Worm (Caenorhabditis elegans): Measurements from ENCODE around the gene F15H10.7.
A peak's percentile ranks its signal among the peaks of the same experiment; 100 is the strongest.

The F15H10.7 gene

ce11 chrV:10433721-10434120, 27.5 kb upstream of the F15H10.7 start, which contains the start of gene Y32F6A.4 (continued):
- TF ChIP-seq hif-1 (tag; optimal IDR thresholded peaks at IDR 0.05) (no peak), unc-62 (GFP tag; optimal IDR thresholded peaks at IDR 0.05 in 1 of 2) (peak in 1 of 2 experiments; percentile 81), unc-62 (tag; optimal IDR thresholded peaks at IDR 0.05) (no peak)

- TF ChIP-seq rbr-2 (tag; optimal IDR thresholded peaks at IDR 0.05) (no peak), nhr-77 (tag; optimal IDR thresholded peaks at IDR 0.05) (peak; percentile 61), lin-1 (GFP tag; IDR thresholded peaks at IDR 0.05) (peak; percentile 56; the same call in 1 of the 2 replicates), lin-38 (GFP tag; IDR thresholded peaks at IDR 0.05) (no peak), nhr-41 (GFP tag; IDR thresholded peaks at IDR 0.05) (no peak), nhr-76 (tag; optimal IDR thresholded peaks at IDR 0.05) (no peak), ceh-20 (GFP tag; IDR thresholded peaks at IDR 0.05) (0 out of 2 replicates have a peak, but pooled peaks have one; percentile 17), lin-15B (tag; optimal IDR thresholded peaks at IDR 0.05) (no peak), egl-43 (GFP tag; IDR thresholded peaks at IDR 0.05) (no peak), mxl-2 (GFP tag; conservative IDR thresholded peaks at IDR 0.05) (no peak), daf-16 (GFP tag; optimal IDR thresholded peaks at IDR 0.05) (peak in 1 of 2 experiments; percentile 6), daf-16 (tag; optimal IDR thresholded peaks at IDR 0.05) (peak; percentile 91), zip-11 (GFP tag; IDR thresholded peaks at IDR 0.05) (no peak), Y105C5A.15 (GFP tag; IDR thresholded peaks at IDR 0.05) (no peak), Y75B8A.6 (GFP tag; IDR thresholded peaks at IDR 0.05) (no peak), hmg-1.1 (GFP tag; IDR thresholded peaks at IDR 0.05) (no peak), nhr-28 (tag; optimal IDR thresholded peaks at IDR 0.05) (peak; percentile 87), dmd-6 (GFP tag; IDR thresholded peaks at IDR 0.05) (peak; percentile 89), pqm-1 (tag; optimal IDR thresholded peaks at IDR 0.05) (peak; percentile 99), spr-1 (tag; optimal IDR thresholded peaks at IDR 0.05) (no peak), pha-4 (GFP tag; IDR thresholded peaks at IDR 0.05) (peak; percentile 34; the same call in 1 of the 2 replicates), pha-4 (tag; optimal IDR thresholded peaks at IDR 0.05) (no peak), Y5F2A.4 (GFP tag; optimal IDR thresholded peaks at IDR 0.05) (no peak), set-16 (GFP tag; IDR thresholded peaks at IDR 0.05) (no peak), mdl-1 (tag; optimal IDR thresholded peaks at IDR 0.05) (peak in 1 of 2 experiments; percentile 64), ctbp-1 (GFP tag; IDR thresholded peaks at IDR 0.05) (no peak), hlh-30 (tag; optimal IDR thresholded peaks at IDR 0.05; ENCODE audit: insufficient read depth) (peak; percentile 31), php-3 (GFP tag; IDR thresholded peaks at IDR 0.05) (peak; percentile 89), ceh-28 (tag; optimal IDR thresholded peaks at IDR 0.05) (no peak), R02D3.7 (tag; optimal IDR thresholded peaks at IDR 0.05) (no peak), ceh-44 (GFP tag; IDR thresholded peaks at IDR 0.05) (no peak), hlh-11 (tag; optimal IDR thresholded peaks at IDR 0.05) (peak; percentile 74), dve-1 (tag; optimal IDR thresholded peaks at IDR 0.05; ENCODE audit: insufficient read depth) (peak; percentile 88)
Measured at ce11 chrV:10432607-10433006, 26.4 kb upstream of the F15H10.7 start.

ce11 chrV:10428608-10429007, 22.4 kb upstream of the F15H10.7 start, which contains the start of gene tag-314:
Gene tag-314, minus strand, starts transcription at chrV:10428708.
- TF ChIP-seq lin-38 (GFP tag; IDR thresholded peaks at IDR 0.05), result no peak
- no peak for TF ChIP-seq T26A8.4 (GFP tag; IDR thresholded peaks at IDR 0.05)
- TF ChIP-seq sdz-12 (GFP tag; optimal IDR thresholded peaks at IDR 0.05), result no peak
- TF ChIP-seq Y75B8A.6 (GFP tag; IDR thresholded peaks at IDR 0.05), result no peak
- no peak for TF ChIP-seq ceh-32 (tag; optimal IDR thresholded peaks at IDR 0.05; ENCODE audit: poor library complexity)
- no peak for TF ChIP-seq lin-15B (tag; optimal IDR thresholded peaks at IDR 0.05)
- no peak for TF ChIP-seq daf-16 (GFP tag; optimal IDR thresholded peaks at IDR 0.05)
- no peak for TF ChIP-seq daf-16 (tag; optimal IDR thresholded peaks at IDR 0.05)
- no peak for TF ChIP-seq mep-1 (tag; optimal IDR thresholded peaks at IDR 0.05)
- no peak for TF ChIP-seq nhr-41 (GFP tag; IDR thresholded peaks at IDR 0.05)
- no peak for TF ChIP-seq hmg-1.1 (GFP tag; IDR thresholded peaks at IDR 0.05)
- TF ChIP-seq lin-29 (GFP tag; IDR thresholded peaks at IDR 0.05), result no peak

Measured in whole organism, L4 larva.